Worm (Caenorhabditis elegans) whole organism, early embryonic: ENCODE measurements around the gene ivd-1.

Experiments
- B0310.2 ChIP-seq: sonication (generic microtip); optimal IDR thresholded peaks from 2 replicates; lab custom pipeline; 2016; ENCODE audit warnings: mild to moderate bottlenecking, missing genetic modification characterization, missing compliant biosample characterization
- F13C5.2 ChIP-seq: sonication (generic microtip); optimal IDR thresholded peaks from 2 replicates; lab custom pipeline; 2017; ENCODE audit warnings: mild to moderate bottlenecking, missing genetic modification characterization, inconsistent platforms, missing compliant biosample characterization
- aly-1 ChIP-seq: sonication (generic microtip); optimal IDR thresholded peaks from 2 replicates; lab custom pipeline; 2016; ENCODE audit warnings: missing genetic modification characterization, missing compliant biosample characterization
- ama-1 ChIP-seq: fragments of 150-350 bp; optimal IDR thresholded peaks from 2 replicates; lab custom pipeline; 2014
- ceh-13 ChIP-seq: fragments of 200-800 bp; sonication (Bioruptor generic); optimal IDR thresholded peaks from 2 replicates; lab custom pipeline; 2018; ENCODE audit warnings: mild to moderate bottlenecking, missing genetic modification characterization, missing compliant biosample characterization
- ceh-36 ChIP-seq: sonication (generic microtip); optimal IDR thresholded peaks from 2 replicates; lab custom pipeline; 2016; ENCODE audit warnings: missing genetic modification characterization, inconsistent platforms, missing compliant biosample characterization
- ets-7 ChIP-seq: sonication (generic microtip); optimal IDR thresholded peaks from 2 replicates; lab custom pipeline; 2016; ENCODE audit warnings: missing genotype, missing genetic modification characterization, missing compliant biosample characterization
- flt-1 ChIP-seq: fragments of 200-800 bp; sonication (Bioruptor generic); IDR thresholded peaks from 2 replicates; pipeline ENCODE4 v1.3.6; 2022; ENCODE audit warnings: missing genetic modification characterization, missing compliant biosample characterization
- hmbx-1 ChIP-seq: sonication (generic microtip); optimal IDR thresholded peaks from 2 replicates; lab custom pipeline; 2016; ENCODE audit warnings: mild to moderate bottlenecking, missing genetic modification characterization, missing compliant biosample characterization
- hmg-4 ChIP-seq: fragments of 200-800 bp; sonication (Bioruptor generic); optimal IDR thresholded peaks from 2 replicates; lab custom pipeline; 2018; ENCODE audit warnings: mild to moderate bottlenecking, missing genetic modification characterization, missing compliant biosample characterization
- hnd-1 ChIP-seq: sonication (generic microtip); optimal IDR thresholded peaks from 2 replicates; lab custom pipeline; 2016; ENCODE audit warnings: missing genetic modification characterization, missing compliant biosample characterization
- pes-1 ChIP-seq: fragments of 200-800 bp; sonication (Bioruptor generic); IDR thresholded peaks from 2 replicates; pipeline ENCODE4 v1.3.6; 2022; ENCODE audit warnings: missing genetic modification reagents, missing genetic modification characterization, missing compliant biosample characterization
- scrt-1 ChIP-seq: fragments of 200-800 bp; sonication (Bioruptor generic); IDR thresholded peaks from 2 replicates; pipeline ENCODE4 v1.3.6; 2022; ENCODE audit warnings: missing genetic modification characterization, missing compliant biosample characterization
- sea-1 ChIP-seq: fragments of 200-800 bp; sonication (Bioruptor generic); conservative IDR thresholded peaks from 2 replicates; pipeline ENCODE4 v1.3.6; 2022; ENCODE audit warnings: missing genetic modification characterization, missing compliant biosample characterization
- tbx-11 ChIP-seq: fragments of 200-800 bp; sonication (Bioruptor generic); IDR thresholded peaks from 2 replicates; pipeline ENCODE4 v1.3.6; 2022; ENCODE audit warnings: missing genetic modification characterization, missing compliant biosample characterization
- tbx-37 ChIP-seq: fragments of 200-800 bp; sonication (Bioruptor generic); conservative IDR thresholded peaks from 2 replicates; pipeline ENCODE4 v1.3.6; 2022; ENCODE audit warnings: missing genetic modification reagents, missing genetic modification characterization, missing compliant biosample characterization
- tra-4 ChIP-seq: sonication (generic microtip); optimal IDR thresholded peaks from 2 replicates; lab custom pipeline; 2017; ENCODE audit warnings: missing genetic modification characterization, missing compliant biosample characterization

Gene ivd-1

DNA sequence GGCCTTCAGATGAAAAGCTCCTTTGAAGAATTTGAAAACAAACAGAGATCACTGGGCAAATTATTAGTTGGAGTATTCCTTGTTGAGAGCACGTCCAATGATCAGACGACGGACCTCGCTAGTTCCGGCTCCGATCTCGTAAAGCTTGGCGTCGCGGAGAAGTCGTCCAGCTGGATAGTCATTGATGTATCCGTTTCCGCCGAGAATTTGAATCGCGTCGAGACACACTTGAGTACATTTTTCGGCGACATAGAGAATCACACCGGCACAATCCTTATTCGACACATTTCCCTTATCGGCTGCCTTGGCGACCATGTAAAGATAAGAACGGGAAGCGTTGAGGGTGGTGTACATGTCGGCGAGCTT is 1.7 kb downstream of the ivd-1 start:
- TF ChIP-seq aly-1: no peak
- no peak for TF ChIP-seq ceh-13 (GFP tag; lab: Kevin White, UChicago)
- no peak for TF ChIP-seq pes-1 (GFP tag; lab: Robert Waterston, UW)
- TF ChIP-seq hmg-4 (GFP tag; lab: Kevin White, UChicago): no peak
- TF ChIP-seq flt-1 (GFP tag; lab: Robert Waterston, UW): no peak
- TF ChIP-seq ets-7 (tag; lab: Kevin White, UChicago): no peak
- TF ChIP-seq ama-1 (lab: Kevin White, UChicago): no peak

DNA sequence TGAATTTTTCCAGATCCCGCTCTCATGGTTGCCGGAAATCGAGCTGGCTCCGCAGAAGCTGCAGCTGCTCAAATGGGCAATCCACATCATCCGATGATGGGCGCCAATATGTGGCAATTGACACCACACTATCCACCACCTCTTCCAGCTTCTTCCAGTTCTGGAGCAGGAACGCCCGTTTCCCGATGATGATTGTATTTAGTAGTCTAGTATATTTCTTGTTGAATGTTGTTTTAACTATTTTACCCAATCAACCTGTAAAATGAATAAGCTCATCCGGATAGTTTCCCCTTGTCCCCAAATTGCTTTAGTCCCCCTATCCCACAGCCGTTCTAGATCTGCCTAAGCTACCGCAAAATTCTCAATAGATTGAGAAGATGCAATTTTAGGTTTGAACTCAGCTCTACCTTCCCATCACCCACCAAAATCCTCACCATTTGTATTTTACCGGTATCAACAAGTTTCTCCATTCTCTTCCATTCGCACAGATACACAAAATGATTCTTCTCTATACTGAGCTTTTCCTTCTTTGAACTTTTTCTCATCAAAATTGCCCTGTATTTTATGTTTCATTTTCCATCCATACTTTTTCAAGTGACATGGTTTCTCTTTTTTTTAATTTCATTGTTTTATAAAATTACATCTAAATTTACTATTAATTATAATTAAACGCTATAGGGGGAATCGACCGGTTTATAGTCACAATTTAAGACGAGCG is 2.3 kb downstream of the ivd-1 start:
- TF ChIP-seq pes-1 (GFP tag; lab: Robert Waterston, UW): no peak
- TF ChIP-seq F13C5.2: no peak
- no peak for TF ChIP-seq aly-1
- no peak for TF ChIP-seq tra-4 (tag; lab: Kevin White, UChicago)
- TF ChIP-seq flt-1 (GFP tag; lab: Robert Waterston, UW): no peak
- no peak for TF ChIP-seq ceh-13 (GFP tag; lab: Kevin White, UChicago)
- no peak for TF ChIP-seq ets-7 (tag; lab: Kevin White, UChicago)
- TF ChIP-seq tbx-37 (GFP tag; lab: Robert Waterston, UW): no peak
- no peak for TF ChIP-seq sea-1 (GFP tag; lab: Robert Waterston, UW)

DNA sequence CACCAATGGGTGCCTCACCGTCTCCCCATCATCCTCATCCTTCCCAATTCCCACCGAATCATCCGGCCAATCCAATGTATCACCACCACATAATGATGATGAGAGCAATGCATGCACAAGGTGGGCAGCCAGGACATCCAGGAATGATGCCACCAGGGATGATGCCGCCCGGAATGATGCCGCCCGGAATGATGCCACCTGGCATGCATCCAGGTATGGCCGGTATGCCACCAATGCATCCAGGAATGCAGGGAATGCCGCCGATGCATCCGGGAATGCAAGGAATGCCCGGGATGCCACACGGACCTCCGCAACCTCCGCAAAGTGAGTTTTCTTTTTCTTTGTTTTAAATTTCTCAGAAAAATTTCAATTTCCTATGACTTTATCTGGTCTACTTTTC is 2.9 kb downstream of the ivd-1 start:
- TF ChIP-seq hmbx-1 (no peak), aly-1 (peak; percentile 17)

DNA sequence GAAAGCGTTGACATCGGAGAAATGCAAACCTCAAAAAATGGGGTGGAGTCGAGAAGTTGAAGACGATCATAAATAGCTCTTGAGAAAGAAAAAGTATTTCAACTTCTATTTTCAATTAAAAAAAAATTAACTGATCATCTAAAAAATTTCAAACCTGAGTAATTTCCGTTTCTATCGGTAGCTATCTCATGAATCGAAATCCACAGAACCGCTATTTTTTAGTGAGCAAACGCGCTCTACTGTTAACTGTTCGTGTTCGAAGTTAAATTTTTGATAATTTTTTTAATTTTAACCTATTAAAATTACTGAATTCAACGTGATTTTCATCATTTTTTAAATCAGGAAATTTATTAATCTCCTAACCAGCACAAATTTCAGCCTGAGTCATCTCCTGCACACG is 4.8 kb downstream of the ivd-1 start:
- TF ChIP-seq pes-1 (GFP tag; lab: Robert Waterston, UW) (no peak), hmg-4 (GFP tag; lab: Kevin White, UChicago) (no peak), tbx-11 (no peak)

DNA sequence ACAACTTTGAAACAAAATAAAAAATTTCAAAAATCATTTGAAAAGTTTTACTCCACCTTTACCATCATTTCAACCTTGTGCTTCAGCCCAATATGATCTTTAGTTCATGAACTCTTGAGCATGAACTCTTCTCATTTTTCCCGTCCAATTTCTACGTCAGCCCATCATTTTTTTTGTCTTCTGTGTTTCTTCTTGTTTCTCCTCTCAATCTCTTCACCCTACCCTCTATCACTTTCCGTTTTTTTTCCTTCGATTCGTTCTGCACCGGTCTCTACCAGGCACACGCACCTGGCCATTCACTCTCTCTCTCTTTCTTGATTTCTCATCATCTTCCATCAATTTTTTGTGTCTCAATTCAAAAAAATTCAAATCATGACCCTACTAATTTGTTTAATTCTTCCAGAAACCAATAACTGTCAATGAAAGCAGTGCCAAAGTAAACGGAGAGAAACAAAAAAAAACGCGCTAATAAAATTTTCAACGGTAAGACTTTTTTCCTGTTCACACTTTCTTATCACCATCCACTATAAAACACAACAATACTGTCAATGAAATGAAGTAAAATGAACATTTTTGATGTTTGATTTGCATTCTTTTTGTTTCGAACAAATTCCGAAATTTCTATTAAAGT is 5.6 kb downstream of the ivd-1 start, which contains the start of gene pygo-1:
pygo-1 (plus strand) TSS at position 404 of the 631 bp plus-strand sequence.
- TF ChIP-seq hmbx-1 (no peak), flt-1 (GFP tag; lab: Robert Waterston, UW) (no peak), hnd-1 (tag; lab: Kevin White, UChicago) (no peak), ceh-13 (GFP tag; lab: Kevin White, UChicago) (no peak)

DNA sequence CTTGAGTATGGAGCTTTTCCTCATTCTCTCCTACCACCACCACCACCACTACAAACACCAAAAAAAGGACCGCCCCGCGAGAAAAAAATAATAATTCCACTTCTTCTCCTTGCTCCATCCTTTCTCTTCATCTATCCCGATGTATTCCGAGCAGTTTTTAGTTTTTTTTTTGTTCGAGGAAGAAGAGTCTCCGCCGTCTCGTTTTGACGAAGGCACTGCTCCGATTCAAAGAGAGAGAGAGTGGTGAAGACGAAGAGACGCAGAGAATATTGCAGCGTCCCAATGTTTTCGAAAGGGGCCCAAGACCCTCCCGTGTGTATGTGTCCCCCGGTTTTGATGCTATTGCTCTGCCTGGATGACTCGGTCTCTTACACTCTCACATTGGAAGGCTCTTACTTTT is 7.5 kb downstream of the ivd-1 start:
- TF ChIP-seq B0310.2 (tag; lab: Kevin White, UChicago): no peak
- TF ChIP-seq scrt-1 (GFP tag; lab: Robert Waterston, UW): no peak
- peak; percentile 12 for TF ChIP-seq hmg-4 (GFP tag; lab: Kevin White, UChicago)
- peak; percentile 42 for TF ChIP-seq aly-1
- TF ChIP-seq pes-1 (GFP tag; lab: Robert Waterston, UW): no peak
- TF ChIP-seq flt-1 (GFP tag; lab: Robert Waterston, UW): no peak

DNA sequence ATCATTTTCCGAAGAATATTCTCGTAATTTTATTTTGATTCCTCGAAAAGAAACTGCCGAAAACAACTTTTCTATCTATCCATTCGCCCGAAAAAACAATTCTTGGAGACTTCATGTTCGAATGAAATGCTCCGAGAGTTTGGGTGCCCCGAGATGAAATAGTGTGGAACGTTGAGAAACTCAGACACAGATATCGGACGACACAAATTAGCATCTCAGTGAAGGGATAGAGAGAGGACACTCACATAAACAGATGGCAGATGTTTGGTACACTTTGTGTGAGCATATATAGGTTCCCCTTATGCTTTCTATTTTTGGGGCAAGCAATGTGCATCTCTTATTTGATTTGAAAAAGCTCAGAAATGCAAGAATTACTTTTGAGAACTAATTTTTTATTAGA is 9.8 kb downstream of the ivd-1 start:
- TF ChIP-seq tbx-11 (no peak), F13C5.2 (no peak), tra-4 (tag; lab: Kevin White, UChicago) (no peak), scrt-1 (GFP tag; lab: Robert Waterston, UW) (no peak), ceh-13 (GFP tag; lab: Kevin White, UChicago) (no peak), hmg-4 (GFP tag; lab: Kevin White, UChicago) (no peak), B0310.2 (tag; lab: Kevin White, UChicago) (no peak), tbx-37 (GFP tag; lab: Robert Waterston, UW) (no peak), ceh-36 (no peak), hnd-1 (tag; lab: Kevin White, UChicago) (no peak), ama-1 (lab: Kevin White, UChicago) (no peak), aly-1 (no peak), flt-1 (GFP tag; lab: Robert Waterston, UW) (no peak)

DNA sequence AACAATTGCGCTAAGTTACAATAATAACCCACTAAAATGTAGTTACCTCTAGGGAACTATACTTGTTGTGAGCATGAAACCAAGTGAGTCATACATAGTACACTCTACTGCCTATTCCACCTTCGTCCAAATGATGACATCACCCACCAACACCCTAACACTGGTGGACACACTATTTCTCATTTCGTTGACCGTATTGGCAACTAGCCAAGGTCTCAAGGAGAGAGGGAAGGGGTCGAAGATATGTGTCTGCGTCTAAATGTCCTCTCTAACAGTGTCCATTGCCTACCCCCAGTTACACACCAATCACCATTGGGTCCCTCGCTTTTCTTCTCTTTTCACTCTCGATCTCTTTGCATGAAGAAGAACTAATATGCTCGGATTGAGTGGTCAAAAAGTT is 10.7 kb downstream of the ivd-1 start:
- TF ChIP-seq scrt-1 (GFP tag; lab: Robert Waterston, UW) (no peak), ets-7 (tag; lab: Kevin White, UChicago) (no peak), hmg-4 (GFP tag; lab: Kevin White, UChicago) (peak; percentile 81), flt-1 (GFP tag; lab: Robert Waterston, UW) (0 out of 2 replicates have a peak, but pooled peaks have one; percentile 16)

DNA sequence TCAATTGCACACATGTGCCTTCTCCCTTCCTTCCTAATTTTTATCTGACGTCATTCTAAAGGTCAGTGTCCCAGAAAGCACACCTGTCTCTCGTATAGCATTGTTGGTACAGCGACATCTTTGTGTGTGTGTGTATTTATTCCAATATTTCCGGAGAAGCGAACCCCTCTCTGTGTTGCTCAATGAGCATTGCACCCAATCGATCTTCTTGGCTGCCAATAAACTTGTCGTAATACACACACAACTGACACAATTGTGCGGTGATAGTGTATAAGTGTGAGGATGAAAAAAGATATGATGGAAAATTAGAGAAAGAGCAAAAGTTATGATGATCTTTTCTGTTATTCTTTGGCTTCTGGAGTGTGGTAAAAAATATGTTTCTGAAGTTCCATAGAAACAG is 12.1 kb downstream of the ivd-1 start:
- TF ChIP-seq ama-1 (lab: Kevin White, UChicago) (no peak), tra-4 (tag; lab: Kevin White, UChicago) (no peak), tbx-11 (no peak), sea-1 (GFP tag; lab: Robert Waterston, UW) (no peak), F13C5.2 (no peak)
